Worm (Caenorhabditis elegans) whole organism, late embryonic: ENCODE data around the gene rps-23.
A peak's percentile ranks its signal among the peaks of the same experiment; 100 is the strongest.

ENCODE experiments used
- C38D4.7 ChIP-seq: fragments of 200-800 bp; sonication (Bioruptor generic); optimal IDR thresholded peaks from 2 replicates; lab custom pipeline; 2018; ENCODE audit warnings: mild to moderate bottlenecking, missing genetic modification characterization, moderate library complexity, missing compliant biosample characterization
- T23F11.4 ChIP-seq: fragments of 200-800 bp; sonication (Bioruptor generic); optimal IDR thresholded peaks from 2 replicates; lab custom pipeline; 2018; ENCODE audit warnings: mild to moderate bottlenecking, missing genetic modification characterization, missing compliant biosample characterization
- ama-1 ChIP-seq: fragments of 150-350 bp; optimal IDR thresholded peaks from 2 replicates; lab custom pipeline; 2014
- ceh-14 ChIP-seq: sonication (generic microtip); optimal IDR thresholded peaks from 2 replicates; lab custom pipeline; 2016; ENCODE audit warnings: missing genotype, missing genetic modification characterization, missing compliant biosample characterization
- ceh-18 ChIP-seq: sonication (generic microtip); optimal IDR thresholded peaks from 2 replicates; lab custom pipeline; 2016; ENCODE audit warnings: missing genetic modification characterization, missing compliant biosample characterization
- ceh-19 ChIP-seq: fragments of 200-800 bp; sonication (Bioruptor generic); optimal IDR thresholded peaks from 2 replicates; lab custom pipeline; 2018; ENCODE audit warnings: mild to moderate bottlenecking, missing genetic modification characterization, missing compliant biosample characterization
- ceh-2 ChIP-seq: sonication (generic microtip); optimal IDR thresholded peaks from 2 replicates; lab custom pipeline; 2016; ENCODE audit warnings: missing genotype, missing genetic modification characterization, missing compliant biosample characterization
- ceh-45 ChIP-seq: fragments of 200-800 bp; sonication (Bioruptor generic); IDR thresholded peaks from 2 replicates; pipeline ENCODE4 v1.3.6; 2022; ENCODE audit warnings: missing genetic modification reagents, missing genetic modification characterization, missing compliant biosample characterization
- ceh-6 ChIP-seq: fragments of 200-800 bp; sonication (Bioruptor generic); optimal IDR thresholded peaks from 2 replicates; lab custom pipeline; 2018; ENCODE audit warnings: mild to moderate bottlenecking, missing genetic modification characterization, missing compliant biosample characterization
- ceh-9 ChIP-seq: sonication (generic microtip); optimal IDR thresholded peaks from 2 replicates; lab custom pipeline; 2016; ENCODE audit warnings: mild to moderate bottlenecking, missing genetic modification characterization, inconsistent platforms, missing compliant biosample characterization
- che-1 ChIP-seq: sonication (generic microtip); optimal IDR thresholded peaks from 2 replicates; lab custom pipeline; 2016; ENCODE audit warnings: mild to moderate bottlenecking, missing genetic modification characterization, missing compliant biosample characterization
- dmd-4 ChIP-seq: sonication (generic microtip); optimal IDR thresholded peaks from 2 replicates; lab custom pipeline; 2016; ENCODE audit warnings: borderline replicate concordance, missing genetic modification characterization, missing compliant biosample characterization
- dve-1 ChIP-seq: sonication (generic microtip); optimal IDR thresholded peaks from 2 replicates; lab custom pipeline; 2017; ENCODE audit warnings: antibody characterized with exemption, mild to moderate bottlenecking, missing genetic modification characterization, missing compliant biosample characterization
- elt-2 ChIP-seq: sonication (generic microtip); optimal IDR thresholded peaks from 2 replicates; lab custom pipeline; 2016; ENCODE audit warnings: missing genetic modification reagents, missing genetic modification characterization, missing compliant biosample characterization
- elt-4 ChIP-seq: sonication (generic microtip); optimal IDR thresholded peaks from 2 replicates; lab custom pipeline; 2016; ENCODE audit warnings: missing genetic modification characterization, missing compliant biosample characterization
- hlh-13 ChIP-seq: fragments of 200-800 bp; sonication (Bioruptor generic); optimal IDR thresholded peaks from 2 replicates; lab custom pipeline; 2018; ENCODE audit warnings: mild to moderate bottlenecking, missing genetic modification characterization, missing compliant biosample characterization
- hlh-30 ChIP-seq: sonication (generic microtip); optimal IDR thresholded peaks from 2 replicates; lab custom pipeline; 2017; ENCODE audit warnings: antibody characterized with exemption, missing genetic modification characterization, missing compliant biosample characterization; ENCODE audit not compliant: insufficient read depth
- hlh-6 ChIP-seq: sonication (generic microtip); optimal IDR thresholded peaks from 2 replicates; lab custom pipeline; 2016; ENCODE audit warnings: missing genotype, missing genetic modification characterization, missing compliant biosample characterization
- lim-6 ChIP-seq: sonication (generic microtip); optimal IDR thresholded peaks from 2 replicates; lab custom pipeline; 2016; ENCODE audit warnings: missing genetic modification characterization, missing compliant biosample characterization
- lin-11 ChIP-seq: fragments of 200-800 bp; sonication (Bioruptor generic); optimal IDR thresholded peaks from 2 replicates; lab custom pipeline; 2018; ENCODE audit warnings: mild to moderate bottlenecking, missing genetic modification characterization, missing compliant biosample characterization
- nhr-232 ChIP-seq: sonication (generic microtip); optimal IDR thresholded peaks from 2 replicates; lab custom pipeline; 2016; ENCODE audit warnings: missing genetic modification characterization, missing compliant biosample characterization
- npax-4 ChIP-seq: sonication (generic microtip); optimal IDR thresholded peaks from 2 replicates; lab custom pipeline; 2016; ENCODE audit warnings: missing genetic modification characterization, missing compliant biosample characterization
- pag-3 ChIP-seq: sonication (generic microtip); optimal IDR thresholded peaks from 2 replicates; lab custom pipeline; 2016; ENCODE audit warnings: missing compliant biosample characterization, missing genetic modification characterization, borderline replicate concordance
- pat-9 ChIP-seq: fragments of 200-800 bp; sonication (Bioruptor generic); optimal IDR thresholded peaks from 2 replicates; lab custom pipeline; 2018; ENCODE audit warnings: mild to moderate bottlenecking, missing genetic modification characterization, moderate library complexity, missing compliant biosample characterization
- pax-1 ChIP-seq: fragments of 150-350 bp; optimal IDR thresholded peaks from 2 replicates; lab custom pipeline; 2014; ENCODE audit warnings: missing biosample characterization, missing genetic modification characterization
- pha-2 ChIP-seq: sonication (generic microtip); optimal IDR thresholded peaks from 2 replicates; lab custom pipeline; 2017; ENCODE audit warnings: mild to moderate bottlenecking, missing genetic modification characterization, missing compliant biosample characterization
- syd-9 ChIP-seq: sonication (generic microtip); optimal IDR thresholded peaks from 2 replicates; lab custom pipeline; 2016; ENCODE audit warnings: mild to moderate bottlenecking, missing genetic modification characterization, moderate library complexity, missing compliant biosample characterization
- unc-3 ChIP-seq, 2 experiments: fragments of 200-800 bp in 1 of 2; sonication (Bioruptor generic) in 1 of 2; sonication (generic microtip) in 1 of 2; conservative IDR thresholded peaks in 1 of 2; optimal IDR thresholded peaks in 1 of 2; 2 replicates each; pipeline versions ENCODE4 v1.3.6 to Lab custom; 2016 to 2022; ENCODE audit warnings: missing compliant biosample characterization in 2 of 2, missing genetic modification characterization in 2 of 2, missing genetic modification reagents in 1 of 2
- unc-42 ChIP-seq: sonication (generic microtip); optimal IDR thresholded peaks from 2 replicates; lab custom pipeline; 2016; ENCODE audit warnings: missing genotype, missing genetic modification characterization, missing compliant biosample characterization
- ztf-16 ChIP-seq: sonication (generic microtip); optimal IDR thresholded peaks from 2 replicates; lab custom pipeline; 2017; ENCODE audit warnings: missing genetic modification characterization, missing compliant biosample characterization

rps-23 gene

DNA sequence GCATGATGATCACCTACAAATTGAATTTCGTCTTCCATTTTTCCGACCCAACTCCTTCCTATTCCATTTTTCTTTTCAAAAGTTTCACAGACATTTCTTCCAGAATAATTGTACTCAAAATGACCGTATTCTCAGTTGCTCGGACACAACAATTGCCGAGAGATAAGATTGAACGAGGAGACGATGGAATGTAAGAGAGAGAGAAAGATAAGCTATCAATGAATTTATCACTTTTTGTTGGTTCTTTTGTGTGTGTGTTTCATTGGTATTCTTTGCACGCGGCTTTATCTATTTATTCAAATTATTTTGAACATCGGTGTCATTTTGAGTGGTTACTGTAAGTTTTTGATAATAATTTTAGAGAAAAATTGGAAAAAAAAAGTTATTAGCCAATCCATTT lies 29.6 kb upstream of the rps-23 start, which contains the start of gene ugt-65:
Gene ugt-65 (plus strand): TSS at position 229 of the 400 bp plus-strand sequence.
- TF ChIP-seq hlh-30, result no peak
- no peak for TF ChIP-seq pax-1 (tag; lab: Kevin White, UChicago)
- peak; percentile 86 for TF ChIP-seq elt-2 (tag; lab: Kevin White, UChicago)

DNA sequence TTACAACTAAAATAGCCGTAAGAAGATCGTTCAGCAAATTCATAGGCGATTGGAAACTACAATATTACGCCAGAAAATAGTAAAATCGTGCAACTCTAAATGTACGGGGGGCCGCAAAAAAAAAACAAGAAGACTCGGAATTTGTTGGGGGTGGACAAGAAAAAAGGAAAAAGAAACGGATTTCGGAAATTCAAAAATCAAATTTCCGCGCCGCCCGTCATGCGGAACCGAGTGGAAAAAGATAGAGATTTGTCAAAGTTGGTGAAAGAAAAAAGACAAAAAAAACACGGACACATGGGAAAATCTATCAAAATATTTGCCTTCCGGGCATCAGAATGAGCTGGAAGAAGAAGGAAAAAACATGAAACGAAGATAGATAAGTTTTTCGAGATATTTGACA lies 28.4 kb upstream of the rps-23 start:
- TF ChIP-seq unc-42 (peak; percentile 86), ceh-14 (tag; lab: Kevin White, UChicago) (no peak)

DNA sequence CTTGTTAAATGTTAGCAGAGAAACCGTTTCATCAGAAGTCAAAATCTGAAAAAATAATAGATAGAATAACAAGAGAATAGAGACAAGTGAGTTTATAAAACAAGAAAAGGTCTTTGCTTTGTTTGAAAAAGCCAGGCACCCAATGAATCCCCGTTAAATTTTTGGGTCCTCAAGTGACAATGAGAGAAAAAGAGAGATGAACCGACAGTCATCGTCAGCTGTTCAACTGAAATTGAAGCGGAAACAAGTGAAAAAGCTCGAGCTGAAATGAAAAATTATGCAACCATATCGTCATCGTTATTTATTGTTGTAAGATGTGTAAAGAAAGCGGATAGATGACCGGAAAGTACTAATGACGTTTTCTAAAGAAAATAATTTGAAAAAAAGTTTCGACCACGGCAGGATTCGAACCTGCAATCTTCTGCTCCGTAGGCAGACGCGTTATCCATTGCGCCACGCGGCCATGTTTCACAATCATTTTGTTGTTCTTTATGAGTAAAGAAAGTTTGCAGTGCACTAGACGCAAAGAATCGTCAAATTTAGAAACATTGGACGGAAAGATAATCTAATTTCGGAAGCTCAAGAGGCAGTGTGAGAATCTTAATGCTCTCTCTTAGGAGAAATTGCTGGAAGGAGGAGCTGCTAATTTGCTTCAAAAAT lies 26.8 kb upstream of the rps-23 start, which contains the start of gene F08G5.3:
Gene F08G5.3 (minus strand): TSS at position 51 of the 660 bp plus-strand sequence.
- TF ChIP-seq elt-2 (tag; lab: Kevin White, UChicago), result peak; percentile 58
- TF ChIP-seq ceh-14 (tag; lab: Kevin White, UChicago), result peak; percentile 13
- TF ChIP-seq ceh-19 (GFP tag; lab: Kevin White, UChicago), result peak; percentile 22
- TF ChIP-seq unc-42, result peak; percentile 62
- peak; percentile 20 for TF ChIP-seq npax-4 (tag; lab: Kevin White, UChicago)
- TF ChIP-seq pag-3 (tag; lab: Kevin White, UChicago), result no peak
- TF ChIP-seq C38D4.7 (GFP tag; lab: Kevin White, UChicago), result peak; percentile 37
- peak; percentile 43; the same call in 1 of the 2 replicates for TF ChIP-seq unc-3 (GFP tag; conservative IDR thresholded peaks at IDR 0.05; lab: Robert Waterston, UW)
- no peak for TF ChIP-seq unc-3 (tag; optimal IDR thresholded peaks at IDR 0.05; lab: Kevin White, UChicago)
- peak; percentile 27 for TF ChIP-seq T23F11.4
- TF ChIP-seq ceh-18 (tag; lab: Kevin White, UChicago), result peak; percentile 31
- no peak for TF ChIP-seq lim-6 (tag; lab: Kevin White, UChicago)
- no peak for TF ChIP-seq ceh-45 (GFP tag; lab: Robert Waterston, UW)
- no peak for TF ChIP-seq dmd-4
- peak; percentile 33 for TF ChIP-seq ceh-6 (GFP tag; lab: Kevin White, UChicago)
- no peak for TF ChIP-seq ceh-9 (tag; lab: Kevin White, UChicago)
- TF ChIP-seq, all 69 proteins: peak for 10

DNA sequence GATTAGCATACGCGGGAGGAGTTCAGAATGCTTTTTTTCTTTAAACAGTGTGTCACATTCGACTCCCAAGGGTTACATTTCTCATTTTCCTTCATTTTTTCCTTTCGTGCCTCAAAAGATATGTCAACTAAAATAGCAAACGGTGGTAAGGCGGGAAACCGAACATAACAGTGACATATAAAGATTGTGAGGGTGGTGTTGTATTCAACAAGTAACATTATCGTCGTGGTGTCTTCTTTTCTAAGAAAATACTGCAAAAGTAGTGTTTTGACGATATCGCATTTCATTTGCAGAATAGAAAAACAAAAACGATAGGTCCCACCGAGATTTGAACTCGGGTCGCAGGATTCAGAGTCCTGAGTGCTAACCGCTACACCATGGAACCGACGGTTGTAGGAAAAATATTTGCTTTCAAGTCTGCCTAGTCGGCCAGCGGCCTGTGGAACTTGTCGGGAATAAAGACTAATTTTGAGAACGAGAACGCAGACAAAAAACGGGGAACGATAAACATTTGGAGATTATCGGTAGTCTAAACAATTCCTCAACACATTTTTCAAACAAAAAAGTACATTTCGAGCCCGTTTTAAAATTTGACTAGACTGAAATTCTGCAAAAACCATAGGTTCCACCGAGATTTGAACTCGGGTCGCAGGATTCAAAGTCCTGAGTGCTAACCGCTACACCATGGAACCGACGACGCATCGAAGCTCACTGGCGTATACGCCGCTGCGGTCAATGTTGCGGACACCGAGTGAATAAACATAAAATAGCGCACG lies 26.0 kb upstream of the rps-23 start:
- TF ChIP-seq lin-11 (no peak), che-1 (tag; lab: Kevin White, UChicago) (peak; percentile 34), C38D4.7 (GFP tag; lab: Kevin White, UChicago) (peak; percentile 40), hlh-13 (GFP tag; lab: Kevin White, UChicago) (peak; percentile 31), nhr-232 (tag; lab: Kevin White, UChicago) (peak; percentile 8), hlh-6 (tag; lab: Kevin White, UChicago) (peak; percentile 44), ceh-19 (GFP tag; lab: Kevin White, UChicago) (peak; percentile 46), dve-1 (tag; lab: Kevin White, UChicago) (peak; percentile 22), syd-9 (tag; lab: Kevin White, UChicago) (no peak)

DNA sequence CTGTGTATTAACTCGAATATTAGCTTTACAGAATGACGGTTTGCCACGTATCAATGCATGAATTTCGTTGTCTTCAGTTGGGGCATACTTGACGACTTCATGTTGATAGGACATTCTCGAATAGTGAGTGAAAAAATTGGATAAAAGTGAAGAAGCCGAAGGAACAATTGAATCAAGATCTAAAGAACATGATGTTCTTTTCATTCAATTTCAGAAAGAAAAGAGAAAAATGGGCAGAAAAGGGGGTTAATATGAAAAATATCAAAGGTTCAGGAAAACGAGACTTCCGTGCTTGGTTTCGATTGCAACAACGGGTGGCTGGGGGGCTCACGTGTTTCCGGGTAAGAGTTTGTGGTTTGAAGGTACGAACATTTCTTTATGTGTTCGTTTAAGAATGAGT lies 23.7 kb upstream of the rps-23 start:
- no peak for TF ChIP-seq pha-2
- TF ChIP-seq ceh-2 (tag; lab: Kevin White, UChicago), result no peak

DNA sequence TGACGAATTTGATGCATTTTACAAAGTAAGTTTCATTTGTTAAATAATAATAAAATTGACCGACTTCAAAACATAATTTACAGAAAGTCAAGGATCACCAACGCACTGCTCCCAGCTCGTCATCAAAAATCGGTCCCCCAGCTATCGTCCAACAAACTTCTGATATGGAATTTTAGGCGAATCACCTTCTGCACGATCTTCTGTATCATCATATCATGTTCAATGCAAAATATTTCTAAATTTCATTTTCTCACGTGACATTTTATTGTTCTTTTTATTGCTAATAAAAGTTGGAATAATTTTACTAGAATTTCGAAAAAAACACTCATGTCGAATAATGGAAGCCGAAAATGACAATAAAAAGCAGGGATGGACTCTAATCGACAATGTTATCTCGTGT lies 19.3 kb upstream of the rps-23 start, which contains the start of gene acl-13:
Gene acl-13 (plus strand): TSS at position 301 of the 400 bp plus-strand sequence.
- TF ChIP-seq ceh-19 (GFP tag; lab: Kevin White, UChicago), result no peak
- TF ChIP-seq ztf-16 (tag; lab: Kevin White, UChicago), result no peak
- TF ChIP-seq ama-1 (lab: Kevin White, UChicago), result no peak
- TF ChIP-seq pat-9 (tag; lab: Kevin White, UChicago), result no peak
- TF ChIP-seq elt-4, result no peak
